Worm (Caenorhabditis elegans) whole organism, L4 larva: Measurements from ENCODE around the gene bli-6.

Source experiments
- dve-1 ChIP-seq: sonication (generic microtip); optimal IDR thresholded peaks from 2 replicates; lab custom pipeline; 2017; ENCODE audit warnings: antibody characterized with exemption, mild to moderate bottlenecking, missing genetic modification characterization, missing compliant biosample characterization; ENCODE audit not compliant: insufficient read depth
- jun-1 ChIP-seq: fragments of 150-350 bp; optimal IDR thresholded peaks from 2 replicates; lab custom pipeline; 2014; ENCODE audit warnings: missing biosample characterization, missing genetic modification reagents, missing genetic modification characterization
- lim-7 ChIP-seq: fragments of 200-800 bp; sonication (Bioruptor generic); IDR thresholded peaks from 2 replicates; pipeline ENCODE4 v1.3.6; 2022; ENCODE audit warnings: missing genetic modification characterization, missing compliant biosample characterization
- skn-1 ChIP-seq: fragments of 150-350 bp; optimal IDR thresholded peaks from 2 replicates; lab custom pipeline; 2014; ENCODE audit warnings: missing biosample characterization, missing genetic modification characterization

- TF ChIP-seq lim-7 (no peak), skn-1 (tag; lab: Kevin White, UChicago) (no peak), dve-1 (no peak), jun-1 (tag; lab: Kevin White, UChicago) (no peak)
Observed at ce11 chrIV:6366032-6366431, 10.8 kb upstream of the bli-6 start.
